Worm (Caenorhabditis elegans) whole organism, mixed stage, embryonic: Measurements from ENCODE around the gene F54B11.9.

ENCODE experiments used
- M03D4.4 ChIP-seq: sonication (generic microtip); optimal IDR thresholded peaks from 2 replicates; lab custom pipeline; 2017; ENCODE audit warnings: mild to moderate bottlenecking, missing genetic modification characterization, missing compliant biosample characterization
- bed-3 ChIP-seq: fragments of 200-800 bp; sonication (Bioruptor generic); optimal IDR thresholded peaks from 3 replicates; lab custom pipeline; 2018; ENCODE audit warnings: mild to moderate bottlenecking, missing genetic modification characterization, moderate library complexity, missing compliant biosample characterization
- blmp-1 ChIP-seq: fragments of 150-350 bp; optimal IDR thresholded peaks from 2 replicates; lab custom pipeline; 2014; ENCODE audit warnings: missing biosample characterization, missing genetic modification characterization
- ceh-39 ChIP-seq: fragments of 150-350 bp; optimal IDR thresholded peaks from 2 replicates; lab custom pipeline; 2014; ENCODE audit warnings: missing biosample characterization, missing genetic modification characterization
- ceh-43 ChIP-seq: fragments of 200-800 bp; sonication (Bioruptor generic); optimal IDR thresholded peaks from 2 replicates; lab custom pipeline; 2018; ENCODE audit warnings: mild to moderate bottlenecking, missing genetic modification characterization, moderate library complexity, missing compliant biosample characterization
- ceh-83 ChIP-seq: fragments of 200-800 bp; sonication (Bioruptor generic); optimal IDR thresholded peaks from 2 replicates; lab custom pipeline; 2018; ENCODE audit warnings: mild to moderate bottlenecking, missing genetic modification characterization, missing compliant biosample characterization
- ces-1 ChIP-seq: fragments of 150-350 bp; optimal IDR thresholded peaks from 2 replicates; lab custom pipeline; 2014; ENCODE audit warnings: missing biosample characterization, missing genetic modification reagents, missing genetic modification characterization
- cnd-1 ChIP-seq: fragments of 200-800 bp; sonication (Bioruptor generic); optimal IDR thresholded peaks from 2 replicates; lab custom pipeline; 2018; ENCODE audit warnings: mild to moderate bottlenecking, missing genetic modification characterization, missing compliant biosample characterization
- drap-1 ChIP-seq: fragments of 200-800 bp; sonication (Bioruptor generic); optimal IDR thresholded peaks from 3 replicates; lab custom pipeline; 2018; ENCODE audit warnings: mild to moderate bottlenecking, missing genetic modification characterization, missing compliant biosample characterization
- elt-1 ChIP-seq: sonication (generic microtip); optimal IDR thresholded peaks from 2 replicates; lab custom pipeline; 2017; ENCODE audit warnings: missing genetic modification characterization, mild to moderate bottlenecking, missing compliant biosample characterization, antibody characterized with exemption, moderate library complexity, borderline replicate concordance; ENCODE audit not compliant: insufficient read depth
- elt-3 ChIP-seq: fragments of 150-350 bp; optimal IDR thresholded peaks from 2 replicates; lab custom pipeline; 2014; ENCODE audit warnings: missing biosample characterization, missing genetic modification characterization
- flh-1 ChIP-seq: fragments of 200-800 bp; sonication (Bioruptor generic); optimal IDR thresholded peaks from 2 replicates; lab custom pipeline; 2018; ENCODE audit warnings: mild to moderate bottlenecking, missing genetic modification characterization, moderate library complexity, missing compliant biosample characterization
- ham-2 ChIP-seq: fragments of 200-800 bp; sonication (Bioruptor generic); optimal IDR thresholded peaks from 2 replicates; lab custom pipeline; 2018; ENCODE audit warnings: mild to moderate bottlenecking, missing genetic modification characterization, missing compliant biosample characterization
- hlh-1 ChIP-seq: fragments of 150-350 bp; optimal IDR thresholded peaks from 2 replicates; lab custom pipeline; 2014; ENCODE audit warnings: missing biosample characterization, missing genetic modification reagents, missing genetic modification characterization
- lin-13 ChIP-seq: fragments of 150-350 bp; optimal IDR thresholded peaks from 2 replicates; lab custom pipeline; 2014; ENCODE audit warnings: missing biosample characterization, missing genetic modification characterization
- lin-32 ChIP-seq: fragments of 200-800 bp; sonication (Bioruptor generic); optimal IDR thresholded peaks from 2 replicates; lab custom pipeline; 2018; ENCODE audit warnings: mild to moderate bottlenecking, missing genetic modification characterization, missing compliant biosample characterization
- lsy-2 ChIP-seq: fragments of 150-350 bp; optimal IDR thresholded peaks from 2 replicates; lab custom pipeline; 2014; ENCODE audit warnings: missing biosample characterization, missing genetic modification characterization
- mab-5 ChIP-seq: fragments of 150-350 bp; optimal IDR thresholded peaks from 2 replicates; lab custom pipeline; 2014; ENCODE audit warnings: missing biosample characterization, missing genetic modification characterization
- mep-1 ChIP-seq: fragments of 150-350 bp; optimal IDR thresholded peaks from 2 replicates; lab custom pipeline; 2017; ENCODE audit warnings: missing biosample characterization, missing genetic modification reagents, missing genetic modification characterization, inconsistent platforms
- mls-2 ChIP-seq: sonication (generic microtip); optimal IDR thresholded peaks from 2 replicates; lab custom pipeline; 2016; ENCODE audit warnings: mild to moderate bottlenecking, missing genetic modification characterization, moderate library complexity, missing compliant biosample characterization
- nhr-12 ChIP-seq: fragments of 150-350 bp; optimal IDR thresholded peaks from 2 replicates; lab custom pipeline; 2014; ENCODE audit warnings: missing biosample characterization, missing genetic modification characterization
- nhr-2 ChIP-seq: fragments of 150-350 bp; optimal IDR thresholded peaks from 2 replicates; lab custom pipeline; 2014; ENCODE audit warnings: missing biosample characterization, missing genetic modification characterization
- nhr-28 ChIP-seq: fragments of 150-350 bp; optimal IDR thresholded peaks from 2 replicates; lab custom pipeline; 2014; ENCODE audit warnings: missing biosample characterization, missing genetic modification characterization
- nhr-76 ChIP-seq: sonication (generic microtip); optimal IDR thresholded peaks from 2 replicates; lab custom pipeline; 2017; ENCODE audit warnings: missing biosample characterization, missing genetic modification characterization
- pha-4 ChIP-seq: fragments of 150-350 bp; optimal IDR thresholded peaks from 2 replicates; lab custom pipeline; 2018; ENCODE audit warnings: missing biosample characterization, missing genetic modification reagents, missing genetic modification characterization
- sem-2 ChIP-seq: fragments of 200-800 bp; sonication (Bioruptor generic); optimal IDR thresholded peaks from 2 replicates; lab custom pipeline; 2018; ENCODE audit warnings: mild to moderate bottlenecking, missing genetic modification characterization, missing compliant biosample characterization
- snpc-4 ChIP-seq: fragments of 150-350 bp; optimal IDR thresholded peaks from 2 replicates; lab custom pipeline; 2014; ENCODE audit warnings: missing biosample characterization, missing genetic modification characterization
- sptf-1 ChIP-seq: sonication (generic microtip); optimal IDR thresholded peaks from 2 replicates; lab custom pipeline; 2017; ENCODE audit warnings: mild to moderate bottlenecking, missing genetic modification characterization, moderate library complexity, missing compliant biosample characterization
- tbx-8 ChIP-seq: fragments of 200-800 bp; sonication (Bioruptor generic); optimal IDR thresholded peaks from 2 replicates; lab custom pipeline; 2018; ENCODE audit warnings: mild to moderate bottlenecking, missing genetic modification characterization, moderate library complexity, missing compliant biosample characterization
- unc-120 ChIP-seq: sonication (generic microtip); optimal IDR thresholded peaks from 2 replicates; lab custom pipeline; 2017; ENCODE audit warnings: missing genetic modification characterization, missing compliant biosample characterization; ENCODE audit not compliant: poor library complexity, severe bottlenecking
- unc-39 ChIP-seq: fragments of 150-350 bp; optimal IDR thresholded peaks from 2 replicates; lab custom pipeline; 2014; ENCODE audit warnings: missing biosample characterization, missing genetic modification characterization
- unc-62 ChIP-seq: fragments of 150-350 bp; optimal IDR thresholded peaks from 2 replicates; lab custom pipeline; 2014; ENCODE audit warnings: missing biosample characterization, missing genetic modification reagents, missing genetic modification characterization
- ztf-11 ChIP-seq: fragments of 150-350 bp; optimal IDR thresholded peaks from 2 replicates; lab custom pipeline; 2014; ENCODE audit warnings: missing biosample characterization, missing genetic modification characterization

F54B11.9 gene

DNA sequence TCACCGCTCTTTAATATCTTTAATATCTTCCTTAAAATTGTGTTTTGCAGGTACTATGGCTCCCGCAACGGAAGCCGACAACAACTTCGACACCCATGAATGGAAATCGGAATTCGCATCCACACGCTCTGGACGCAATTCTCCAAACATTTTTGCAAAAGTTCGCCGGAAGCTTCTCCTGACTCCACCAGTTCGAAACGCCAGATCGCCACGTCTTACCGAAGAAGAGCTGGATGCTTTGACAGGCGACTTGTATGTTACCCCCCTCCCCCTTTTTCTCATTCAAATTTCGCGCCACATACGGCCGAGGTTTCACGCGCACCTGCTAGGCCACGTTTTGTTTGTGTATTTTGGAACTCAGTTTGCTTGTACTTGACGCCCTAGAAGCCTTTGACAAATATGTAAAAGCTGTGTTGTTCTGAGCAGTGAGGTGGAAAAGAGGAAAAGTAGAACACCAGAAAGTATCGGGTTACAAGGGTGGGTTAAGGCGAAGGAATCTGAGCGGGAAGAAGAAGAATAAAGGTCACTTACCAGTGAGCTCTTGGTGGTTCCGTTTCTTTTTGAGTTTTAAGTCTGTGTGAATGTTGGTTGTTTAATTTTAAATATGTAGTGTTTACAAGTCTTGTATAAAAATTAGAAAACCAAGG is 20.5 kb upstream of the F54B11.9 start, which contains the start of gene unc-84:
unc-84 (plus strand) TSS at position 51 of the 647 bp plus-strand sequence.
- no peak for TF ChIP-seq elt-3 (tag; lab: Kevin White, UChicago)
- TF ChIP-seq sptf-1 (tag; lab: Kevin White, UChicago), result peak; percentile 37
- no peak for TF ChIP-seq bed-3

DNA sequence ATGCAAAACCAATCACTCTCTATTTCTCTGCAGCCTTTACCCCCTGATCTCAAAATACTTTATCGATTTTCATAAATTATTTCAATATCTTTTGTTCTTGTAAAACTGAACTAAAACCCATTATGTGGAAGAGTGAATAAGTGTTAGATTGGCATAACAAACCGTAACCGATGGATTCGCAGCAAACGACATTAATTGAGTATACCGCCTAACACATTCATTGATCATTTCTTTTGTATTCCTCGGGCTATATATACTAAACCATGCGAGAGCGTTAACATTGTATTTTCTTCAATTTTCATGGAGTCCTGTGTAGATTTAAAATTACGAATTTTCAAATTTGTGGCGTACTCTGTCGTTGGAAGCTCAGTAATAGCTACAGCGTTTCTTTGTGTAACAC is 15.6 kb upstream of the F54B11.9 start, which contains the start of gene col-9:
col-9 (plus strand) TSS at position 301 of the 400 bp plus-strand sequence.
- TF ChIP-seq tbx-8 (GFP tag; lab: Kevin White, UChicago) (no peak), M03D4.4 (tag; lab: Kevin White, UChicago) (no peak), unc-62 (GFP tag; lab: Kevin White, UChicago) (no peak), nhr-12 (tag; lab: Kevin White, UChicago) (no peak), ces-1 (GFP tag; lab: Kevin White, UChicago) (no peak), snpc-4 (tag; lab: Kevin White, UChicago) (no peak), mab-5 (tag; lab: Kevin White, UChicago) (no peak), elt-3 (tag; lab: Kevin White, UChicago) (no peak), bed-3 (no peak), nhr-2 (tag; lab: Kevin White, UChicago) (no peak), lsy-2 (tag; lab: Kevin White, UChicago) (no peak), drap-1 (GFP tag; lab: Kevin White, UChicago) (no peak), ham-2 (GFP tag; lab: Kevin White, UChicago) (no peak), ceh-83 (GFP tag; lab: Kevin White, UChicago) (no peak), lin-13 (tag; lab: Kevin White, UChicago) (no peak), sem-2 (GFP tag; lab: Kevin White, UChicago) (no peak), ceh-39 (tag; lab: Kevin White, UChicago) (no peak), nhr-28 (tag; lab: Kevin White, UChicago) (no peak), elt-1 (tag; lab: Kevin White, UChicago) (no peak)

DNA sequence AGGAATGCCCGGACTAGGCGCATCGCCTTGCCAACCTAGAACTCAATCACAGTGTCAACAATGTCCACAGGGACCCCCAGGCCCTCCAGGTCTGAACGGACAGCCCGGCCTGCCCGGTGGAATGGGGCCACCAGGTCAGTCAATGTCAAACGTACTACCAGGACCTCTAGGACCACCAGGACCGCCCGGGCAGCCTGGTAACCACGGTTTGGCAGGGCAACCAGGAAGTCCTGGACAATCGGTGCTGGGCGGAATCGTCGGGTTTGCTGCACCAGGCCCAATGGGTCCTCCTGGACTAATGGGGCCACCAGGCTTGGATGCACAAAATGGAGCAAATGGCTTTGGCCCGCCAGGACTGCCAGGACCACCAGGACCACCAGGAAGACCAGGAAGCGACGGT is 14.7 kb upstream of the F54B11.9 start:
- TF ChIP-seq mab-5 (tag; lab: Kevin White, UChicago), result no peak
- TF ChIP-seq mls-2 (tag; lab: Kevin White, UChicago), result no peak
- TF ChIP-seq unc-62 (GFP tag; lab: Kevin White, UChicago), result no peak
- TF ChIP-seq blmp-1 (tag; lab: Kevin White, UChicago), result no peak
- no peak for TF ChIP-seq M03D4.4 (tag; lab: Kevin White, UChicago)
- no peak for TF ChIP-seq lin-32
- TF ChIP-seq elt-1 (tag; lab: Kevin White, UChicago), result no peak
- TF ChIP-seq ham-2 (GFP tag; lab: Kevin White, UChicago), result no peak
- no peak for TF ChIP-seq nhr-12 (tag; lab: Kevin White, UChicago)
- no peak for TF ChIP-seq pha-4 (tag; lab: Kevin White, UChicago)
- TF ChIP-seq flh-1 (GFP tag; lab: Kevin White, UChicago), result no peak
- no peak for TF ChIP-seq nhr-76 (tag; lab: Kevin White, UChicago)
- no peak for TF ChIP-seq ztf-11 (tag; lab: Kevin White, UChicago)

DNA sequence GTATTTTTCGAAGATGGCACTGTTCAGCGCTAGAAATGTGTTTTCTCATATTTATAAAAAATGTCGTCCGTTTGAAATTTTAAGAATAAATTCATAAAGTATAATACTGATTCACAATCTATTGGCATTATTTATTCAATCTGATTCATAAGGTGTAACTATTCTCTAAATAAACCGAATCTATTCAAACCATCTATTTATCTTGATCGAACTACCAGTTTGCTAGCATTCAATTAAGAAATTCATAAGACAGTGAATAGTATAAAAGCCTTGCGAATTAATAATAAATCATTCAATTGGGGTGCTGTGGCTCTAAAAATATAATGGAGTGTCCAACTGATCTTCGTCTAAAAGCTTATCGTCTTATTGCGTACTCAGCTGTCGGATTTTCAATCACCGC is 14.2 kb upstream of the F54B11.9 start, which contains the start of gene col-44:
col-44 (plus strand) TSS at position 301 of the 400 bp plus-strand sequence.
- TF ChIP-seq ceh-39 (tag; lab: Kevin White, UChicago), result no peak
- TF ChIP-seq M03D4.4 (tag; lab: Kevin White, UChicago), result no peak
- TF ChIP-seq nhr-2 (tag; lab: Kevin White, UChicago), result no peak
- TF ChIP-seq cnd-1 (tag; lab: Kevin White, UChicago), result no peak
- TF ChIP-seq elt-3 (tag; lab: Kevin White, UChicago), result no peak

DNA sequence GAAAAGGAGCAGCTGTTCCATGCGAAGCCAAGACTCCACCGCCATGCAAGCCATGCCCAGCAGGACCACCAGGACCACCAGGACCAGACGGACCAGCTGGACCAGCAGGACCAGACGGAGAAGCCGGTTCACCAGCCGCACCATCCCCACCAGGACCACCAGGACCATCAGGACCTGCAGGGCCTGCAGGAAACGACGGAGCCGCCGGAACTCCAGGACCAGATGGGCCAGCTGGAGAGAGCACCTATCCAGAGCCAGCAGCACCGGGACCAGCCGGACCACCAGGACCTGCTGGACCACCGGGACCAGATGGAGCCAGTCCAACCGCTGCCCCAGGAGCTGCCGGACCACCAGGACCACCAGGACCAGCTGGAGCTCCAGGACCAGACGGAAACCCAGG is 13.4 kb upstream of the F54B11.9 start:
- TF ChIP-seq unc-120 (no peak), unc-39 (no peak), nhr-2 (tag; lab: Kevin White, UChicago) (no peak), mep-1 (no peak), cnd-1 (tag; lab: Kevin White, UChicago) (no peak), ceh-43 (no peak), snpc-4 (tag; lab: Kevin White, UChicago) (no peak), sem-2 (GFP tag; lab: Kevin White, UChicago) (no peak), elt-3 (tag; lab: Kevin White, UChicago) (no peak), pha-4 (tag; lab: Kevin White, UChicago) (no peak), hlh-1 (tag; lab: Kevin White, UChicago) (no peak), ces-1 (GFP tag; lab: Kevin White, UChicago) (no peak), ceh-83 (GFP tag; lab: Kevin White, UChicago) (no peak), elt-1 (tag; lab: Kevin White, UChicago) (no peak), lsy-2 (tag; lab: Kevin White, UChicago) (no peak), flh-1 (GFP tag; lab: Kevin White, UChicago) (no peak), ceh-39 (tag; lab: Kevin White, UChicago) (no peak), M03D4.4 (tag; lab: Kevin White, UChicago) (no peak), ham-2 (GFP tag; lab: Kevin White, UChicago) (no peak), nhr-28 (tag; lab: Kevin White, UChicago) (no peak)
